Worm (Caenorhabditis elegans): ENCODE data around the gene C31B8.16.
"Not testable (repeated sequence)": the region's sequence is repeated elsewhere in the genome, so short reads cannot be mapped to it uniquely, and the experiment has no call there.

Gene C31B8.16

DNA sequence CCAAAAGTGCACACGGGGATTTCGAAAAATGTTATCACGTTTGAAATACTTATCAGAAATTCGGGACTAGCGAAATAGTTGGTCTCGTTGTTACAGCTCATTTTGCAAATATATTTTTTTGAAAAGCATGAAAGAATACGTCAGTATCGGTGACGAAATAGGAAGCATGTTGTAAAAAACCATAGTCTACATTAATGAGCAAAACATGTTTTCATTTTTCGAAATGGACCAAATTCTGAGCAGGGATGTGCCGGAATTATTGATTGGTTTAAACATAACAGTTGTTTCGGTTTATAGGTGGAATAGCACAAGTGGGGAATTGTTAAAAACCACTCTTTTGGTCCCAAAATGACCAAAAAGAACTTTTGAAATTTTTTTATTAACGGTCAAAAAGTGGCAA is 4.2 kb downstream of the C31B8.16 start, which contains the start of gene srh-247:
TSS of gene srh-247 (minus strand) at position 101 of the 400 bp plus-strand sequence.
- TF ChIP-seq tab-1 (GFP tag; IDR thresholded peaks at IDR 0.05) (no peak), ztf-29 (GFP tag; IDR thresholded peaks at IDR 0.05) (no peak), ref-1 (GFP tag; conservative IDR thresholded peaks at IDR 0.05) (no peak), klf-2 (GFP tag; conservative IDR thresholded peaks at IDR 0.05) (no peak), cog-1 (tag; optimal IDR thresholded peaks at IDR 0.05) (no peak), flt-1 (GFP tag; IDR thresholded peaks at IDR 0.05) (no peak), med-1 (GFP tag; optimal IDR thresholded peaks at IDR 0.05; ENCODE audit: insufficient read depth) (no peak), T22C8.4 (GFP tag; IDR thresholded peaks at IDR 0.05) (no peak), ztf-23 (GFP tag; IDR thresholded peaks at IDR 0.05) (no peak)

DNA sequence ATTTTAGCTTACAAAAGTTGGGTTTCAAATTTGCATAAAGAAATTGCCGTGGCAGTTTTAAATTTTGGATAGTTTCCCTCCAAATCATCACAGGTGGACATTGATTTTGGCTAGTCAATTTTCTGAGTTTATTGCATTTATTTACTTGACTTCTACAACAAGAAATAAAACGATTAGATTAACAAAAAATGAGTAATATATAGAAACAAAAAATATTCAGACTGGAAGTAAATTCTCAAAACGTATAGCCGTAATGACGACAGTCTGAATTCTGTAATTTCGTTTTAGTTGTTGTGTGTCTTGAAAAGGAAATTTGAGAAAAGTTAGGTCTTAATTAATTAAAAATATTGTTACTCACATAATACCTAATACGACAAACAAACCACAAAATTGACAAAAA is 8.6 kb downstream of the C31B8.16 start, which contains the start of gene srw-141:
TSS of gene srw-141 (minus strand) at position 101 of the 400 bp plus-strand sequence.
- TF ChIP-seq cog-1 (tag; optimal IDR thresholded peaks at IDR 0.05) (no peak), klf-2 (GFP tag; conservative IDR thresholded peaks at IDR 0.05) (no peak), flt-1 (GFP tag; IDR thresholded peaks at IDR 0.05) (no peak), T22C8.4 (GFP tag; IDR thresholded peaks at IDR 0.05) (no peak), ref-1 (GFP tag; conservative IDR thresholded peaks at IDR 0.05) (no peak), med-1 (GFP tag; optimal IDR thresholded peaks at IDR 0.05; ENCODE audit: insufficient read depth) (no peak), ztf-29 (GFP tag; IDR thresholded peaks at IDR 0.05) (no peak), ztf-23 (GFP tag; IDR thresholded peaks at IDR 0.05) (no peak), tab-1 (GFP tag; IDR thresholded peaks at IDR 0.05) (no peak)

DNA sequence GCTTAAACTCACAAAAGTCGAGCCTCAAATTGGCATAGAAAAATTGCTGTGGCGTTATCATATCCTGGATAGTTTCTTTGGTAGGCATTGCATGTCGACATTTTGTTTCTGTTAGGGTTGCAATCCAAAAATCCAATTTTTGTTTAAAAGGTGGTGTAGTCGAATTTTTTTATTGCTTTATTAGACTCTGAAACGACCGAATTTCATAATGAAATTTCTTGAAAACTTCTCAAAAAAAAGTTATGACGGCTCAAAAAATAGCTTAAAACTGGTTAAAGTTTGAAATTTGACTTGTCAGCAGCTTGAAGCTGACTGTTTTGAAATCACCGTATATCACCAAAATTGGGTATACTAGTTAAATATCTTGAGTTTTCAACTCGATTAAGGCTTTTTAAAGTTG is 11.6 kb downstream of the C31B8.16 start, which contains the start of gene srw-143:
TSS of gene srw-143 (minus strand) at position 101 of the 400 bp plus-strand sequence.
- no peak for TF ChIP-seq T22C8.4 (GFP tag; IDR thresholded peaks at IDR 0.05)
- no peak for TF ChIP-seq ztf-29 (GFP tag; IDR thresholded peaks at IDR 0.05)
- no peak for TF ChIP-seq cog-1 (tag; optimal IDR thresholded peaks at IDR 0.05)
- no peak for TF ChIP-seq ztf-23 (GFP tag; IDR thresholded peaks at IDR 0.05)
- no peak for TF ChIP-seq flt-1 (GFP tag; IDR thresholded peaks at IDR 0.05)
- TF ChIP-seq klf-2 (GFP tag; conservative IDR thresholded peaks at IDR 0.05), result no peak
- TF ChIP-seq tab-1 (GFP tag; IDR thresholded peaks at IDR 0.05), result no peak
- no peak for TF ChIP-seq ref-1 (GFP tag; conservative IDR thresholded peaks at IDR 0.05)
- TF ChIP-seq med-1 (GFP tag; optimal IDR thresholded peaks at IDR 0.05; ENCODE audit: insufficient read depth), result no peak

DNA sequence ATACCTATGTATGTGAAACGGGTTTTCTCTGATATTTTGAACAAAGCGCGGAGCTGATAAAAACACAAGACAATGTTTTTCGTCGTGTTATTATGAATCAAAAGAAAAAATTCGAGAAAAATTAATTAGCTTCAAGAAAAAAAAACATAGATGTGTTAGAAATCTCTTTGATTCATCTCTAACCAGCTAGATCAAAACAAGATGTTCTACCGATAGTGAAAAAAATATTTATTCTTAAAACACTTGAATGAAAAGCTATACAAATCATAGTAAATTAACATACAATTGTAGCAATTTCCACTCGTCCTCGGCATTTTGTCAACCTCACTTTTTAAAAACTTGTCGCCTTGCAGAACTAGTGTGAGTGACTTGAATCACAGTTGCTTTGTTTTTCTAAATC is 12.4 kb downstream of the C31B8.16 start:
- TF ChIP-seq klf-2 (GFP tag; conservative IDR thresholded peaks at IDR 0.05), result no peak
- TF ChIP-seq ztf-23 (GFP tag; IDR thresholded peaks at IDR 0.05), result no peak
- no peak for TF ChIP-seq T22C8.4 (GFP tag; IDR thresholded peaks at IDR 0.05)
- TF ChIP-seq ref-1 (GFP tag; conservative IDR thresholded peaks at IDR 0.05), result no peak
- no peak for TF ChIP-seq med-1 (GFP tag; optimal IDR thresholded peaks at IDR 0.05; ENCODE audit: insufficient read depth)
- TF ChIP-seq ztf-29 (GFP tag; IDR thresholded peaks at IDR 0.05), result no peak
- TF ChIP-seq cog-1 (tag; optimal IDR thresholded peaks at IDR 0.05), result no peak
- no peak for TF ChIP-seq tab-1 (GFP tag; IDR thresholded peaks at IDR 0.05)

DNA sequence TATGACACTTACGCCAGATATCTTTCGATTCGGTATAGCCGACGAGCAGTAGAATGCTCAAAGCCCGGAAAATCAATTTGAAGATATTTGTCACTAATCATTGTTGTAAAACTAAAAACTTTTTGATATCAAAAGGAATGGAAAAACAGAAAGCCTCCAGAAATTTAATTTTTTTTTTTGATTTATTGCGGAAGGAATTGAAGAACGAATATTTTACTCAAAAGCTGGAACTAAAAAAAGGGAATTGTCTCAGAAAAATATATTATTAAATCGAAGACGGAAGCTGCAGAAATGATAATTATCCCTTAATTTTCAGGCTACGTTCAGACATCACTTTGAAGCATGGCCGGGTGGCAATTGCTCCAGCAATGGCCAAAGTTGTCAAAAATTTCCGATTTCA is 14.0 kb downstream of the C31B8.16 start, which contains the start of gene srw-137:
TSS of gene srw-137 (minus strand) at position 101 of the 400 bp plus-strand sequence.
- no peak for TF ChIP-seq cog-1 (tag; optimal IDR thresholded peaks at IDR 0.05)
- no peak for TF ChIP-seq med-1 (GFP tag; optimal IDR thresholded peaks at IDR 0.05; ENCODE audit: insufficient read depth)
- TF ChIP-seq ztf-23 (GFP tag; IDR thresholded peaks at IDR 0.05), result no peak
- TF ChIP-seq ztf-29 (GFP tag; IDR thresholded peaks at IDR 0.05), result no peak
- TF ChIP-seq klf-2 (GFP tag; conservative IDR thresholded peaks at IDR 0.05), result no peak
- no peak for TF ChIP-seq ref-1 (GFP tag; conservative IDR thresholded peaks at IDR 0.05)
- TF ChIP-seq flt-1 (GFP tag; IDR thresholded peaks at IDR 0.05), result no peak

DNA sequence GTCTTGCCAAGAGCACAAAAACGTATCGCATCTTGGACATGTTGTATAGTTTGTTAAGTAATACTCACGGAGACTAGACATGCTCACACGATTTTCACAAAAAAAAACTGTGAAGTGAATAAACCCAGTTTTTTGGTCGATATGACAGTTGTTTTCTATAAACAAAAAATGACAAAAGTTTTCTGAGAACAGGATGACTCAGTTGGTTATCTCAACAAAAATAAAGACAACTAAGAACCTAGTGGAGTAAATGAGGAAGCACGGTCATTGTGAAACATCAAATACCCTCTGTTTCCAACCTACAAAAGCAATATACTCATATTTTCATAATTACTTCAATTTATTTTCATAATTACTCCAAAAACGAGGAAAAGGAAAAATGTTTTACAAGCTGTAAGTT is 15.7 kb downstream of the C31B8.16 start, which contains the start of gene srh-87:
TSS of gene srh-87 (minus strand) at position 101 of the 400 bp plus-strand sequence.
- TF ChIP-seq med-1 (GFP tag; optimal IDR thresholded peaks at IDR 0.05; ENCODE audit: insufficient read depth) (no peak), flt-1 (GFP tag; IDR thresholded peaks at IDR 0.05) (no peak), cog-1 (tag; optimal IDR thresholded peaks at IDR 0.05) (no peak), ref-1 (GFP tag; conservative IDR thresholded peaks at IDR 0.05) (no peak), klf-2 (GFP tag; conservative IDR thresholded peaks at IDR 0.05) (no peak), ztf-29 (GFP tag; IDR thresholded peaks at IDR 0.05) (no peak), T22C8.4 (GFP tag; IDR thresholded peaks at IDR 0.05) (no peak), tab-1 (GFP tag; IDR thresholded peaks at IDR 0.05) (no peak), ztf-23 (GFP tag; IDR thresholded peaks at IDR 0.05) (no peak)

DNA sequence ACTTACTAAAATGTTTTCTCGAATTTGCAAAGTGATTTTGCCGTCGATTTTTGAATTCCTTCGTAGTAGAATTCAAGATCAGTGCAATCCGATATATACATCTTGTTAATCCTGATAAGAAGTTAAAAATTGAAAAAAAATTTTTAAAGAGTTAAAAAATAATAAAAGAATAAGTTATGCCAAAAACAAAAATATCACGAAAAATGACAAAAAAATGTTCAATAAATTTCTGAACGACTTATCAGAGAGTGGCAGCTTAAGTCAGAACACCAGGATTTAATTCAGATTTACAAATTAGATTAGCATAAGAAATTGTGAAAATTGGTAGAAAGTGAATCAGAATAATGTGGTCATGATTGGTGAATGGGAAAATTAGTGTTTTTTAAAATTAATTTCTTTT is 22.2 kb downstream of the C31B8.16 start, which contains the start of gene srw-122:
TSS of gene srw-122 (minus strand) at position 101 of the 400 bp plus-strand sequence.
- not testable (repeated sequence) for TF ChIP-seq ztf-23 (GFP tag; IDR thresholded peaks at IDR 0.05); flt-1 (GFP tag; IDR thresholded peaks at IDR 0.05); klf-2 (GFP tag; conservative IDR thresholded peaks at IDR 0.05)

DNA sequence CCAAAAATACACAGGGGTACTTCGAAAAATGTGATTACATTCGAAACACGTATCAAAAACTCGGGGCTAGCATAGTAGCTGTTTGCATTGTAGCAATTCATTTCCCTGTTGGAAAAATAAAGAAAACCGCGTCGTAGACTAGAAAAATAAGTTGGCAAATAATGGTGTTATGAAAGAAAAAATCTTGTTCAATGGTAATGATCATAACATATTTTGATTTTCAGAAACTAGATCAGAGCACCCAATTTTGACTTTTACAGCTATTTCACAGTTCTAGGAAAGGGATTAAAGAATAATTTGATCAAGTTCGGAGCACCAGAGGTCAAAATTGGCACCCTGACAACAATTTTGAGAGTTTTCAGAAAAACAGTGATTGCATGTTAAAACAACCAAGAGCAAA is 25.5 kb downstream of the C31B8.16 start, which contains the start of gene srh-248:
TSS of gene srh-248 (minus strand) at position 101 of the 400 bp plus-strand sequence.
- TF ChIP-seq cog-1 (tag; optimal IDR thresholded peaks at IDR 0.05); klf-2 (GFP tag; conservative IDR thresholded peaks at IDR 0.05); flt-1 (GFP tag; IDR thresholded peaks at IDR 0.05): not testable (repeated sequence)

DNA sequence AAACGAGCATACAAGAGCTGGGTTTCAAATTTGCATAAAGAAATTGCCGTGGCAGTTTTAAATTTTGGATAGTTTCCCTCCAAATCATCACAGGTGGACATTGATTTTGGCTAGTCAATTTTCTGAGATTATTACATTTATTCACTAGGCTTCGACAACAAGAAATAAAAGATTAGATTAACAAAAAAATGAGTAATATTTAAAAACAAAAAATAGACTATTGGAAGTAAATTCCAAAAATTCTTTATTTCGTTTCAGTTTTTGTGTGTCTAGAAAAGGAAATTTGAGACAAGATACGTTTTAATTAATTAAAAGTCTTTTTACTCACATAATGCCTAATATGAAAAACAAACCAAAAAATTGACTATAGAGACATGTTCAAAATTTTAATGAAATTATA is 28.3 kb downstream of the C31B8.16 start, which contains the start of gene srw-142:
TSS of gene srw-142 (minus strand) at position 101 of the 400 bp plus-strand sequence.
- no peak for TF ChIP-seq cog-1 (tag; optimal IDR thresholded peaks at IDR 0.05)
- TF ChIP-seq ref-1 (GFP tag; conservative IDR thresholded peaks at IDR 0.05), result no peak
- no peak for TF ChIP-seq T22C8.4 (GFP tag; IDR thresholded peaks at IDR 0.05)
- no peak for TF ChIP-seq flt-1 (GFP tag; IDR thresholded peaks at IDR 0.05)
- no peak for TF ChIP-seq klf-2 (GFP tag; conservative IDR thresholded peaks at IDR 0.05)
- TF ChIP-seq ztf-23 (GFP tag; IDR thresholded peaks at IDR 0.05), result no peak
- no peak for TF ChIP-seq med-1 (GFP tag; optimal IDR thresholded peaks at IDR 0.05; ENCODE audit: insufficient read depth)
- no peak for TF ChIP-seq ztf-29 (GFP tag; IDR thresholded peaks at IDR 0.05)
- TF ChIP-seq tab-1 (GFP tag; IDR thresholded peaks at IDR 0.05), result no peak

DNA sequence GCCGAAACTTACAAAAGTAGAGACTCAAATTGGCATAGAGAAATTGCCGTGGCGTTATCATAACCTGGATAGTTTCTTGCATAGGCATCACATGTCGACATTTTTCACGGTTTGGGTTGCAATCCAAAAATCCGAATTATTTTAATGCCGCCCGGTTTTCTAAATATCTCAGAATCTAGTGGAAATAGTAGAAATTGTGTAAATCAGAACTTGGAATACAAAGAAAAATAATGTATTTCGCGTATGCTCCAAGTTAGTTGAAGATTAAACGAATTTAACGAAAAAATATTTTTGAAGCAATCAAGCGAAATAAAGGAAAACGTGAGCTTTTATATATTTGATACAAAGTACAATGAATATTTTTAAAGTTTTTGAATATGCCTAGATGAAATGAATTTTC is 31.0 kb downstream of the C31B8.16 start, which contains the start of gene srw-144:
TSS of gene srw-144 (minus strand) at position 101 of the 400 bp plus-strand sequence.
- no peak for TF ChIP-seq ztf-23 (GFP tag; IDR thresholded peaks at IDR 0.05)
- no peak for TF ChIP-seq flt-1 (GFP tag; IDR thresholded peaks at IDR 0.05)
- TF ChIP-seq ref-1 (GFP tag; conservative IDR thresholded peaks at IDR 0.05), result no peak
- TF ChIP-seq med-1 (GFP tag; optimal IDR thresholded peaks at IDR 0.05; ENCODE audit: insufficient read depth), result no peak
- TF ChIP-seq ztf-29 (GFP tag; IDR thresholded peaks at IDR 0.05), result no peak
- TF ChIP-seq klf-2 (GFP tag; conservative IDR thresholded peaks at IDR 0.05), result no peak

Measured in whole organism, midembryonic.